Worm (Caenorhabditis elegans) whole organism, L4/young adult: ENCODE measurements around the gene cdk-11.1.

Experiments
- W03F9.2 ChIP-seq: fragments of 150-350 bp; optimal IDR thresholded peaks from 2 replicates; lab custom pipeline; 2014; ENCODE audit warnings: missing biosample characterization, missing genetic modification characterization
- dao-5 ChIP-seq: sonication (generic microtip); optimal IDR thresholded peaks from 2 replicates; lab custom pipeline; 2016; ENCODE audit warnings: missing genotype, missing genetic modification characterization, moderate library complexity, missing compliant biosample characterization
- him-1 ChIP-seq: sonication (generic microtip); optimal IDR thresholded peaks from 2 replicates; lab custom pipeline; 2016; ENCODE audit warnings: missing genotype, missing genetic modification reagents, missing genetic modification characterization, missing compliant biosample characterization

Gene cdk-11.1

DNA sequence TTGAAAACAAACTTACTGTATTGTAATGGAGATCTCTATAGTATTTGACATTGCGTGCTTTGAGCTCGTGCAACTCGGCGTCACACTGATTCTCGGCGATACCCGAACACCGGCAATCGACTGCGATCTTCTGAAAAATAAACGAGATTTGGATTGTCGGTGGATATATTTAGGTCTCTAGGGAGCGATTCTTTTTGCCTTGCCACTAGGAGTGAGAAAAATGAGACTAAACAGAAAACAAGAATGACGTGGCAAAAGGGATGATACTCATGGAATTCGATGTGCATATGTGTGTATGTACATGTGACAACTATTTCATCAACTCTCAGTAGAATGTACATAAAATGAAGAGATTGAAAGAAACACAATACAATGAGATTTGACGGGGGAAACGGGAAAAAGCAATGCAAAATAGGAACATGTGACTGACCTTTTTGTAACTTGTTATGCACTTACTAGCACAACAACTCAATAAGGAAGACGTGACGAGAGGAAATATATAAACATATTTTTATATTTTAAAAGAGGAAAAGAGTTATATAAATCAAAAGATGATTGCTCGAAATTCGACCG is 15.7 kb downstream of the cdk-11.1 start:
- no peak for TF ChIP-seq him-1 (tag; lab: Kevin White, UChicago)
- TF ChIP-seq W03F9.2 (tag; lab: Kevin White, UChicago) = no peak
- no peak for TF ChIP-seq dao-5 (tag; lab: Kevin White, UChicago)

DNA sequence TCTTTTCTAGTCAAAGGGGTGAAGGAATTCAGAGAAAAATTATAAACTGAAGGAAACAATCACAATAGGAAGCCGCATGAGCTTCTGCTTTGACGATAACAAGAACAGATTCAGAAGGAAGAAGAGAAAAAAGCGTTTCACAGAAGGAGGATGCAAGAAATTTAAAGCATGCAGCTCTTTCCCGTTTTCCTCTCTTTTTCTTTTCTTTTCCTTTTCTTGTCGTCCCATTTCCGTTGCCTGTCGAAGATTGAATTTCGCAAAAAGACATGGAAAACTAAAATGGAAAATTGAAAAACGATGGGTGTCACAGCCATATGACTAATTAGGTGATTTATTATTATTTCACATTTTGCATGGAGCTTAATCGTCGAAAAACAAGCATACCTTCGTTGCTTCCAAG is 17.1 kb downstream of the cdk-11.1 start:
- TF ChIP-seq W03F9.2 (tag; lab: Kevin White, UChicago) (no peak), dao-5 (tag; lab: Kevin White, UChicago) (no peak), him-1 (tag; lab: Kevin White, UChicago) (no peak)

DNA sequence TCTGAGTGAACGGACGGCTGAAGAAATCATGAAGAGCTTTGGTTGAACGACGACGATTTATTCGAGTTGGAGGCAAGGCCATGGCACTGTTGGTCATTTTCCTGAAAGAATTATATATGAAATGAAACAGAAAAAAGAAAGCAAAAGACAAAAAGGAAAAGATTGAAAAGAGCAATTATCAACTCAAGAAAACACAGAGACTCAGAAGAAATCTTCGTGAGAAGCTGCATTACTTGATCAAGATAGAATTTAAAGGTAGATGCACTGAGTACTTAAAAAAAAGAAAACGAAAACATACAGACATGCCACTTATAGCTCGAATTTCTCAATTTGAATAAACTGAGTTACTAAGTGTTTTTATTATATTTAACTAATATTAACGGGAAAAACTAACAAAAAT is 19.5 kb downstream of the cdk-11.1 start, which contains the start of gene cpna-5:
Gene cpna-5 (minus strand): TSS at position 101 of the 400 bp plus-strand sequence.
- TF ChIP-seq him-1 (tag; lab: Kevin White, UChicago) (no peak), dao-5 (tag; lab: Kevin White, UChicago) (no peak), W03F9.2 (tag; lab: Kevin White, UChicago) (no peak)

DNA sequence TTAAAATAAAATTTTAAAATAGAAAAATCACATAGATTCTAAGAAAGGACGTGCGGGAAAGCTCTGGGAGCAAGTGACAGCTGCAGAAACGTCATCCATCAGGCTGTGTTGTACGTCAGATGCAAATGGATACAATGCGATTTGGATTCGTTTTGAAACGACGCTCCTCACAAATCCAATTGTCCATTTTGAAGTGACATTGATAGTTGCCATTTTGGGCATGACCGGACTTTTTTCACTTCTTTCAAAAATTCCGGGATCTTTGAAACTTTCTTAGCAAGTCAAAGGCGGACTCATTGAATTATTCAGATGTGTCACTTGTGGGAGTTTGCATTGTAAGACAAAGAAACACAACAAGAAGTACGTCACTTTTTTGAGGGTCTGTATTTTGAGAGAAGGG is 20.0 kb downstream of the cdk-11.1 start:
- no peak for TF ChIP-seq him-1 (tag; lab: Kevin White, UChicago)
- no peak for TF ChIP-seq dao-5 (tag; lab: Kevin White, UChicago)
- TF ChIP-seq W03F9.2 (tag; lab: Kevin White, UChicago) = no peak

DNA sequence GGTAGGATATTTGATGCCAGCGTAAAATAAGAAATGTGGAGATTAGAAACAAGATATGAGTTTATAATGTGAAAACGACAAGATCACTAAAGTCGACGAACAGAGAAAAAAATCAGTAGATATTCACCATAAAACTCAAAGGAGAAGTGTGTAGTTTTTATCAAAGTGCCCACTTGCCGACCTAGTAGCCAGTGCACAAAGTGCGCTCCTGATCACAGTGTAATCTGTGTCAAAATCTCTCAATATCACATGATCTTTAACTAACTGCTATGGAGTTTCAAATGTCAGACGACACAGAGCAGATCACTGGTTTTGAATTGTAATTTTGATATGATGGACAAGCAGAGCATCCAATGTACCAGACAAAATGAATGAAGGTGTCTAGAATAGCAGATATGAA is 21.4 kb downstream of the cdk-11.1 start:
- TF ChIP-seq W03F9.2 (tag; lab: Kevin White, UChicago) = no peak
- no peak for TF ChIP-seq him-1 (tag; lab: Kevin White, UChicago)
- no peak for TF ChIP-seq dao-5 (tag; lab: Kevin White, UChicago)

DNA sequence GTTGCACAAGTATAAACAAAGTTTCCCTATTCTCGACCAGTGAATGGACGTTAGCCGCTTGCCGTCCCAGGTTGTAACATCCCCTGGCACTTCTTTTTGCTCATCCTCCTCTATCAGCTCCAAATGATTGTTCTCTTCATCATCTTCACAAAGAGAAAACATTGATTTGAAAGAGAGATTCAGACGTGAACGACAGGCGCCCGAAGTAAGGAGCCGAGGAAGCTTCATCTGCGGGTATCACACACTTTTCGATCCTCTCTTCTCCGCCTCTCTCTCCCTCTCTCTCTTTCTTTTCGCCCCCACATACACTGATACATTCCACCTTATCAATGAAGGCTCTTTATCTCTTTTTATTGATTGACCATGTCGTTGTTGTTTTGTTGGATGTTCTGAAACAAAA is 23.7 kb downstream of the cdk-11.1 start:
- no peak for TF ChIP-seq W03F9.2 (tag; lab: Kevin White, UChicago)
- TF ChIP-seq him-1 (tag; lab: Kevin White, UChicago) = no peak
- TF ChIP-seq dao-5 (tag; lab: Kevin White, UChicago) = no peak

DNA sequence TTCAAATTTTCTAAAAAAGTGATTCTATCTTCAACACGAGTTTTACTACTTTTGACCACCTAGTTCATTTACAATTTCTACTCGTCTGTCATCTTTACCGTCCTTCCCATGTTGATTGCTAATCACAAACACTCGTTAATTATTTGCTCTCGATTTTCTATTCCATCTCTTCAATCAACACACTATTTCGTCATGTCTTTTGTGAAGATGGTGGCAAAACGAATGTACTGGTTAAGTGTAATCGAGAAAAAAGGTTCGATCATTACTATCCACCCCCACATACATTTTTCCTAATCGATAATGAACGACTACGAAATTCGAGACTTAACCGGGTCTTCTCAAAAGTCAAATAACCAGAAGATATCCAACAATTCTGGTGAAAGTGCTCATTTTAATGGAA is 25.6 kb downstream of the cdk-11.1 start, which contains the start of gene cpna-2:
Gene cpna-2 (plus strand): TSS at position 301 of the 400 bp plus-strand sequence.
- TF ChIP-seq him-1 (tag; lab: Kevin White, UChicago) = no peak

DNA sequence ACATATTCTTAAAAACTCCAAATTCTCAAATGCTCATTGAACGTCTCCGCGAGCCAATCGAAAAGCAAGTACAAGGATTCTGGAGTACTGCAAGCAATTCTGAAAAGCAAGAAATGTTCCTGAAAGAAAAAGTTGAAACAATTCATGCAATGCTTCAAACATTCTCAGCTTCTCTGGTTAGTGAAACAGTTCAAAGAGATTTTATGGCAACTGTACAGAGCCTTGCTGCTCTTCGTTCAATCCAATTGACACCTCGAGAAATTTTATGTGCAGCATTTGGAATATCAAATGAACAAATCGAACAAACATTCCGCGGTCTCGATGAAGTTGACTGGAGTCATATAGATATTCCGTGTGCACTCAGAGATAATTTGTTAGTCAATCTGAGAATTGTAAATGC is 37.7 kb downstream of the cdk-11.1 start:
- no peak for TF ChIP-seq W03F9.2 (tag; lab: Kevin White, UChicago)
- TF ChIP-seq dao-5 (tag; lab: Kevin White, UChicago) = no peak
- no peak for TF ChIP-seq him-1 (tag; lab: Kevin White, UChicago)
